Worm (Caenorhabditis elegans): ENCODE results near the gene F19G12.8.
A peak's percentile ranks its signal among the peaks of the same experiment; 100 is the strongest.

ce11 chrX:1454385-1454784, 37.3 kb downstream of the F19G12.8 start:
- peak; percentile 84 for TF ChIP-seq nhr-237 (tag; optimal IDR thresholded peaks at IDR 0.05)
- TF ChIP-seq unc-62 (GFP tag; optimal IDR thresholded peaks at IDR 0.05), result peak; percentile 79
- TF ChIP-seq nhr-28 (tag; optimal IDR thresholded peaks at IDR 0.05), result no peak
- TF ChIP-seq pha-4 (tag; optimal IDR thresholded peaks at IDR 0.05), result peak; percentile 79
- TF ChIP-seq snpc-4 (tag; optimal IDR thresholded peaks at IDR 0.05), result no peak
- TF ChIP-seq mab-5 (tag; optimal IDR thresholded peaks at IDR 0.05), result no peak

Measured in whole organism, mixed stage, embryonic.